Worm (Caenorhabditis elegans) whole organism, L4 larva: ENCODE results near the gene amt-3.

ENCODE experiments used
- R02D3.7 ChIP-seq: fragments of 150-350 bp; sonication (generic microtip); optimal IDR thresholded peaks from 3 replicates; lab custom pipeline; 2014; ENCODE audit warnings: missing biosample characterization, missing genetic modification characterization
- aly-2 ChIP-seq: sonication (generic microtip); optimal IDR thresholded peaks from 2 replicates; lab custom pipeline; 2018; ENCODE audit warnings: missing biosample characterization, missing genetic modification characterization
- dve-1 ChIP-seq: sonication (generic microtip); optimal IDR thresholded peaks from 2 replicates; lab custom pipeline; 2017; ENCODE audit warnings: antibody characterized with exemption, mild to moderate bottlenecking, missing genetic modification characterization, missing compliant biosample characterization; ENCODE audit not compliant: insufficient read depth
- gei-8 ChIP-seq: fragments of 200-800 bp; sonication (Bioruptor generic); optimal IDR thresholded peaks from 2 replicates; lab custom pipeline; 2018; ENCODE audit warnings: mild to moderate bottlenecking, missing genetic modification characterization, missing compliant biosample characterization
- jun-1 ChIP-seq: fragments of 150-350 bp; optimal IDR thresholded peaks from 2 replicates; lab custom pipeline; 2014; ENCODE audit warnings: missing biosample characterization, missing genetic modification reagents, missing genetic modification characterization
- nhr-11 ChIP-seq: fragments of 150-350 bp; optimal IDR thresholded peaks from 2 replicates; lab custom pipeline; 2014; ENCODE audit warnings: missing biosample characterization, missing genetic modification characterization
- nhr-237 ChIP-seq: sonication (generic microtip); optimal IDR thresholded peaks from 2 replicates; lab custom pipeline; 2017; ENCODE audit warnings: missing biosample characterization, missing genetic modification characterization
- nhr-28 ChIP-seq: fragments of 150-350 bp; optimal IDR thresholded peaks from 2 replicates; lab custom pipeline; 2014; ENCODE audit warnings: missing biosample characterization, missing genetic modification characterization
- snpc-1.2 ChIP-seq: fragments of 200-800 bp; sonication (Bioruptor generic); IDR thresholded peaks from 2 replicates; pipeline ENCODE4 v1.3.6; 2022; ENCODE audit warnings: missing genetic modification reagents, missing genetic modification characterization, missing compliant biosample characterization
- snpc-4 ChIP-seq: fragments of 150-350 bp; optimal IDR thresholded peaks from 2 replicates; lab custom pipeline; 2014; ENCODE audit warnings: missing biosample characterization, missing genetic modification characterization
- spr-1 ChIP-seq: sonication (generic microtip); optimal IDR thresholded peaks from 2 replicates; lab custom pipeline; 2016; ENCODE audit warnings: mild to moderate bottlenecking, missing genetic modification characterization, missing compliant biosample characterization
- zag-1 ChIP-seq: fragments of 150-350 bp; optimal IDR thresholded peaks from 2 replicates; lab custom pipeline; 2014; ENCODE audit warnings: missing biosample characterization, missing genetic modification characterization

DNA sequence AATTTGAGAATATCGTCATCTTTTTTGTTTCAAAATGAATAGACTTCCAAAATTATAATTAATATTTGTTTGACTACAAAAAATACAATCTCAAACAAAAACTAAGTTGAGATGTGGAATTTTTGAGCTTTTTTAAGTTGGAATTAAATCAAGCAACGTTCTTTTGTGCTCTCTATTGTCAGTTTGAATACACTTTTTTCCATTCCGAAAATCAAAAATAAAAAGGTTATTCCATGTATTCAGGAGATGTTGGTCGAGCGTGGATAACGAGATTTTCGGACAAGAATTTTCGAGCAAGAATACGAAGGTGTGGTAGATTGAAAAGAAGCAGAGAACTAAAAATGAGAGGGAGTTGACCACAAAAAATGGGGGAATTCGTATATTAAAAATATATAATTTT is 1.2 kb upstream of the amt-3 start:
- TF ChIP-seq zag-1 (tag; lab: Kevin White, UChicago) (no peak), snpc-1.2 (GFP tag; lab: Robert Waterston, UW) (no peak), gei-8 (GFP tag; lab: Kevin White, UChicago) (no peak), aly-2 (tag; lab: Kevin White, UChicago) (no peak), jun-1 (no peak), spr-1 (tag; lab: Kevin White, UChicago) (no peak), snpc-4 (no peak), R02D3.7 (no peak), nhr-237 (tag; lab: Kevin White, UChicago) (no peak), dve-1 (tag; lab: Kevin White, UChicago) (no peak), nhr-11 (tag; lab: Kevin White, UChicago) (no peak), nhr-28 (tag; lab: Kevin White, UChicago) (no peak)
